Worm (Caenorhabditis elegans) whole organism, L4 larva: ENCODE data around the gene dpy-28.
A peak's percentile ranks its signal among the peaks of the same experiment; 100 is the strongest.

Source experiments
- F10B5.3 ChIP-seq: sonication (generic microtip); optimal IDR thresholded peaks from 2 replicates; lab custom pipeline; 2016; ENCODE audit warnings: mild to moderate bottlenecking, missing genetic modification characterization, missing compliant biosample characterization
- F37D6.2 ChIP-seq: sonication (generic microtip); optimal IDR thresholded peaks from 2 replicates; lab custom pipeline; 2016; ENCODE audit warnings: mild to moderate bottlenecking, missing genetic modification characterization, missing compliant biosample characterization
- F49E8.2 ChIP-seq: sonication (generic microtip); optimal IDR thresholded peaks from 2 replicates; lab custom pipeline; 2016; ENCODE audit warnings: missing compliant biosample characterization, mild to moderate bottlenecking, missing genetic modification characterization, borderline replicate concordance
- T26A8.4 ChIP-seq: fragments of 200-800 bp; sonication (Bioruptor generic); IDR thresholded peaks from 2 replicates; pipeline ENCODE4 v1.3.6; 2022; ENCODE audit warnings: missing genetic modification characterization, missing compliant biosample characterization
- Y105C5A.15 ChIP-seq: fragments of 200-800 bp; sonication (Bioruptor generic); IDR thresholded peaks from 2 replicates; pipeline ENCODE4 v1.3.6; 2022; ENCODE audit warnings: missing genetic modification characterization, missing compliant biosample characterization
- Y48G9A.11 ChIP-seq: fragments of 200-800 bp; sonication (Bioruptor generic); IDR thresholded peaks from 2 replicates; pipeline ENCODE4 v1.3.6; 2022; ENCODE audit warnings: missing genetic modification reagents, missing genetic modification characterization, missing compliant biosample characterization
- Y5F2A.4 ChIP-seq: fragments of 200-800 bp; sonication (Bioruptor generic); optimal IDR thresholded peaks from 2 replicates; lab custom pipeline; 2018; ENCODE audit warnings: mild to moderate bottlenecking, missing genetic modification characterization, missing compliant biosample characterization
- Y75B8A.6 ChIP-seq: fragments of 200-800 bp; sonication (Bioruptor generic); IDR thresholded peaks from 2 replicates; pipeline ENCODE4 v1.3.6; 2022; ENCODE audit warnings: missing genetic modification reagents, missing genetic modification characterization, missing compliant biosample characterization
- ZK337.2 ChIP-seq: fragments of 200-800 bp; sonication (Bioruptor generic); IDR thresholded peaks from 2 replicates; pipeline ENCODE4 v1.3.6; 2022; ENCODE audit warnings: missing genetic modification reagents, missing genetic modification characterization, missing compliant biosample characterization
- ZK546.5 ChIP-seq, 2 experiments: sonication (generic microtip); optimal IDR thresholded peaks; 2 replicates each; lab custom pipeline; 2017; ENCODE audit warnings: missing biosample characterization in 2 of 2, missing genetic modification characterization in 2 of 2
- aha-1 ChIP-seq: fragments of 150-350 bp; peaks from one replicate; lab custom pipeline; 2014; ENCODE audit warnings: missing biosample characterization, missing genetic modification characterization
- ama-1 ChIP-seq: fragments of 150-350 bp; optimal IDR thresholded peaks from 2 replicates; lab custom pipeline; 2014; ENCODE audit warnings: inconsistent platforms, mixed read lengths
- arid-1 ChIP-seq: fragments of 200-800 bp; sonication (Bioruptor generic); conservative IDR thresholded peaks from 2 replicates; pipeline ENCODE4 v1.3.6; 2022; ENCODE audit warnings: missing genetic modification reagents, missing genetic modification characterization, missing compliant biosample characterization
- attf-4 ChIP-seq: sonication (generic microtip); optimal IDR thresholded peaks from 3 replicates; lab custom pipeline; 2017; ENCODE audit warnings: missing biosample characterization, missing genetic modification characterization
- ceh-28 ChIP-seq: fragments of 150-350 bp; optimal IDR thresholded peaks from 2 replicates; lab custom pipeline; 2014; ENCODE audit warnings: missing biosample characterization, missing genetic modification reagents, missing genetic modification characterization
- ceh-32 ChIP-seq: sonication (generic microtip); optimal IDR thresholded peaks from 2 replicates; lab custom pipeline; 2016; ENCODE audit warnings: mild to moderate bottlenecking, missing genetic modification characterization, missing compliant biosample characterization; ENCODE audit not compliant: poor library complexity
- daf-12 ChIP-seq: fragments of 150-350 bp; optimal IDR thresholded peaks from 2 replicates; lab custom pipeline; 2014; ENCODE audit warnings: missing biosample characterization, missing genetic modification reagents, missing genetic modification characterization
- daf-19 ChIP-seq: fragments of 200-800 bp; sonication (Bioruptor generic); conservative IDR thresholded peaks from 2 replicates; pipeline ENCODE4 v1.3.6; 2022; ENCODE audit warnings: missing genetic modification characterization, missing compliant biosample characterization
- daf-8 ChIP-seq: fragments of 200-800 bp; sonication (Bioruptor generic); IDR thresholded peaks from 2 replicates; pipeline ENCODE4 v1.3.6; 2022; ENCODE audit warnings: missing genetic modification characterization, missing compliant biosample characterization
- dmd-6 ChIP-seq: fragments of 200-800 bp; sonication (Bioruptor generic); IDR thresholded peaks from 2 replicates; pipeline ENCODE4 v1.3.6; 2022; ENCODE audit warnings: missing genetic modification reagents, missing genetic modification characterization, missing compliant biosample characterization
- dpl-1 ChIP-seq: fragments of 150-350 bp; optimal IDR thresholded peaks from 2 replicates; lab custom pipeline; 2014; ENCODE audit warnings: missing biosample characterization, missing genetic modification reagents, missing genetic modification characterization
- duxl-1 ChIP-seq: sonication (generic microtip); optimal IDR thresholded peaks from 2 replicates; lab custom pipeline; 2016; ENCODE audit warnings: mild to moderate bottlenecking, missing genetic modification characterization, moderate library complexity, missing compliant biosample characterization; ENCODE audit not compliant: poor library complexity
- egl-27 ChIP-seq: sonication (generic microtip); optimal IDR thresholded peaks from 3 replicates; lab custom pipeline; 2017; ENCODE audit warnings: missing biosample characterization, missing genetic modification reagents, missing genetic modification characterization
- egl-43 ChIP-seq: fragments of 200-800 bp; sonication (Bioruptor generic); IDR thresholded peaks from 2 replicates; pipeline ENCODE4 v1.3.6; 2022; ENCODE audit warnings: missing genetic modification reagents, missing genetic modification characterization, missing compliant biosample characterization
- hlh-30 ChIP-seq: sonication (generic microtip); optimal IDR thresholded peaks from 2 replicates; lab custom pipeline; 2017; ENCODE audit warnings: antibody characterized with exemption, mild to moderate bottlenecking, missing genetic modification characterization, missing compliant biosample characterization; ENCODE audit not compliant: insufficient read depth
- hmg-1.1 ChIP-seq: fragments of 200-800 bp; sonication (Bioruptor generic); IDR thresholded peaks from 2 replicates; pipeline ENCODE4 v1.3.6; 2022; ENCODE audit warnings: missing genetic modification reagents, missing genetic modification characterization, missing compliant biosample characterization
- lim-7 ChIP-seq: fragments of 200-800 bp; sonication (Bioruptor generic); IDR thresholded peaks from 2 replicates; pipeline ENCODE4 v1.3.6; 2022; ENCODE audit warnings: missing genetic modification characterization, missing compliant biosample characterization
- lin-13 ChIP-seq: fragments of 150-350 bp; optimal IDR thresholded peaks from 2 replicates; lab custom pipeline; 2014; ENCODE audit warnings: missing biosample characterization, missing genetic modification reagents, missing genetic modification characterization
- lin-15B ChIP-seq: fragments of 150-350 bp; sonication (generic microtip); optimal IDR thresholded peaks from 3 replicates; lab custom pipeline; 2014; ENCODE audit warnings: missing biosample characterization, missing genetic modification characterization
- lin-38 ChIP-seq: fragments of 200-800 bp; sonication (Bioruptor generic); IDR thresholded peaks from 2 replicates; pipeline ENCODE4 v1.3.6; 2022; ENCODE audit warnings: missing genetic modification reagents, missing genetic modification characterization, missing compliant biosample characterization
- lsy-2 ChIP-seq, 2 experiments: fragments of 150-350 bp in 1 of 2; sonication (generic microtip) in 1 of 2; optimal IDR thresholded peaks; 2 replicates each; lab custom pipeline; 2014 to 2017; ENCODE audit warnings: missing biosample characterization in 2 of 2, missing genetic modification characterization in 2 of 2
- mdt-29 ChIP-seq: fragments of 200-800 bp; sonication (Bioruptor generic); IDR thresholded peaks from 2 replicates; pipeline ENCODE4 v1.3.6; 2022; ENCODE audit warnings: missing genetic modification reagents, missing genetic modification characterization, missing compliant biosample characterization
- mes-2 ChIP-seq: sonication (generic microtip); optimal IDR thresholded peaks from 2 replicates; lab custom pipeline; 2016; ENCODE audit warnings: missing genotype, mild to moderate bottlenecking, missing genetic modification characterization, missing compliant biosample characterization; ENCODE audit not compliant: poor library complexity, severe bottlenecking
- mxl-3 ChIP-seq: fragments of 200-800 bp; sonication (Bioruptor generic); optimal IDR thresholded peaks from 2 replicates; lab custom pipeline; 2018; ENCODE audit warnings: mild to moderate bottlenecking, missing genetic modification characterization, missing compliant biosample characterization
- nhr-111 ChIP-seq: fragments of 200-800 bp; sonication (Bioruptor generic); optimal IDR thresholded peaks from 2 replicates; lab custom pipeline; 2018; ENCODE audit warnings: mild to moderate bottlenecking, missing genetic modification characterization, missing compliant biosample characterization
- nhr-25 ChIP-seq: sonication (generic microtip); optimal IDR thresholded peaks from 2 replicates; lab custom pipeline; 2017; ENCODE audit warnings: missing genetic modification characterization, mild to moderate bottlenecking, missing compliant biosample characterization, antibody characterized with exemption, moderate library complexity, borderline replicate concordance; ENCODE audit not compliant: insufficient read depth
- nhr-41 ChIP-seq: fragments of 200-800 bp; sonication (Bioruptor generic); IDR thresholded peaks from 2 replicates; pipeline ENCODE4 v1.3.6; 2022; ENCODE audit warnings: missing genetic modification reagents, missing genetic modification characterization, missing compliant biosample characterization
- nhr-42 ChIP-seq: fragments of 200-800 bp; sonication (Bioruptor generic); IDR thresholded peaks from 2 replicates; pipeline ENCODE4 v1.3.6; 2022; ENCODE audit warnings: missing genetic modification characterization, missing compliant biosample characterization
- nhr-48 ChIP-seq: sonication (generic microtip); optimal IDR thresholded peaks from 2 replicates; lab custom pipeline; 2016; ENCODE audit warnings: mild to moderate bottlenecking, missing genetic modification characterization, missing compliant biosample characterization
- nhr-77 ChIP-seq: fragments of 150-350 bp; optimal IDR thresholded peaks from 2 replicates; lab custom pipeline; 2014; ENCODE audit warnings: missing biosample characterization, missing genetic modification characterization
- pha-4 ChIP-seq, 2 experiments: fragments of 150-350 bp in 1 of 2; fragments of 200-800 bp in 1 of 2; sonication (Bioruptor generic) in 1 of 2; IDR thresholded peaks in 1 of 2; optimal IDR thresholded peaks in 1 of 2; 2 replicates each; pipeline versions ENCODE4 v1.3.6 to Lab custom; 2014 to 2022; ENCODE audit warnings: missing genetic modification characterization in 2 of 2, missing genetic modification reagents in 2 of 2, missing biosample characterization in 1 of 2, missing compliant biosample characterization in 1 of 2
- rbr-2 ChIP-seq: sonication (generic microtip); optimal IDR thresholded peaks from 2 replicates; lab custom pipeline; 2016; ENCODE audit warnings: missing genotype, missing genetic modification characterization, missing compliant biosample characterization
- unc-39 ChIP-seq: sonication (generic microtip); optimal IDR thresholded peaks from 2 replicates; lab custom pipeline; 2017; ENCODE audit warnings: missing biosample characterization, missing genetic modification characterization
- vab-7 ChIP-seq: fragments of 200-800 bp; sonication (Bioruptor generic); IDR thresholded peaks from 2 replicates; pipeline ENCODE4 v1.3.6; 2022; ENCODE audit warnings: missing genetic modification reagents, missing genetic modification characterization, missing compliant biosample characterization
- zfp-3 ChIP-seq: fragments of 200-800 bp; sonication (Bioruptor generic); conservative IDR thresholded peaks from 2 replicates; pipeline ENCODE4 v1.3.6; 2022; ENCODE audit warnings: missing genetic modification reagents, missing genetic modification characterization, missing compliant biosample characterization
- zip-2 ChIP-seq: fragments of 150-350 bp; optimal IDR thresholded peaks from 2 replicates; lab custom pipeline; 2014; ENCODE audit warnings: missing biosample characterization, missing genetic modification characterization

The dpy-28 gene

DNA sequence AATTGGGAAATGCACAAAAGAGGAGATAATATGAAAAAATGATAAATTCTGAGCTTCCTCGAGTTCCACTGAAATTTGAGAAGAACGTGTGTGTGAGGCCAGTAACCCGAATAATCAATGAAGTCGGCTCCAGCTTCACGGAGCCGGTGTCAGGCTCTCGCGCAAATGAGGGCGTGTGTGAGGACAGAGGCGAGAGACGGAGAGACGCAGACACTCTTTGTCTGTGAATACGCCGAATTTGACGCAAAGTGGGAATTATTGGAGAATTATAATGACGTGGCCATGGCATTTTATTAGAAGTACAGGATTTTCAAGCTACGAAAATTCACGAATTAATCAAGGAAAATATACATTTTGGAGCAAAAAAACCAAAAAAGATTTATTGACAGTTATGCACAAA lies 23.0 kb upstream of the dpy-28 start (continued):
- TF ChIP-seq daf-12 (tag; lab: Kevin White, UChicago): no peak
- TF ChIP-seq mxl-3 (GFP tag; lab: Kevin White, UChicago): peak; percentile 12
- TF ChIP-seq hlh-30 (tag; lab: Kevin White, UChicago): peak; percentile 69
- no peak for TF ChIP-seq ceh-32 (tag; lab: Kevin White, UChicago)
- TF ChIP-seq dpl-1 (GFP tag; lab: Kevin White, UChicago): peak; percentile 60
- TF ChIP-seq nhr-48 (tag; lab: Kevin White, UChicago): peak; percentile 7
- TF ChIP-seq mes-2 (tag; lab: Kevin White, UChicago): peak; percentile 66
- TF ChIP-seq zfp-3: 0 out of 2 replicates have a peak, but pooled peaks have one; percentile 49
- peak in 1 of 2 experiments; percentile 72 for TF ChIP-seq lsy-2 (tag; optimal IDR thresholded peaks at IDR 0.05; lab: Kevin White, UChicago)
- TF ChIP-seq dmd-6 (GFP tag; lab: Robert Waterston, UW): 0 out of 2 replicates have a peak, but pooled peaks have one; percentile 14
- TF ChIP-seq ZK337.2 (GFP tag; lab: Robert Waterston, UW): no peak
- TF ChIP-seq duxl-1 (tag; lab: Kevin White, UChicago): no peak

DNA sequence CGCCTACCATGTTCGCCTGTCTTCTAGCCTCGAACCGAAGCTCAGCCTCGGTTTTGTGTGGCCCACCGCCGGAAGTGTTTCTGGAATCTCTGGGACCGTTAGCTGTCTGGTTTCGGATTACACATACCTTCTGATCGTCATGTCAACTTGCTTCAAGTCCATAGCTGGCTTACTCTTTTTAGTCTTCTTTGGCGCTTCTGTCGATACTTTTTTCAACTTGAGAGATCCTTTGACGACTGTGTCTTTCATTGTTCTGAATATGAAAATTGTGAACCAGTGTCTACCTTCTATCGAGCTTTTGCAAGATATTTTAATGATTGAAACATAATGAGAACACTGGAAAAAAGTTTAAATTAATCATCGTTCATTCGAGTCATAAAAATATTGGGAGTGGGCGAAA lies 22.4 kb upstream of the dpy-28 start, which contains the start of gene K01G5.8:
TSS of gene K01G5.8 (minus strand) at position 255 of the 400 bp plus-strand sequence.
- TF ChIP-seq lin-13 (GFP tag; lab: Kevin White, UChicago) (no peak), nhr-42 (GFP tag; lab: Robert Waterston, UW) (0 out of 2 replicates have a peak, but pooled peaks have one; percentile 48), F49E8.2 (tag; lab: Kevin White, UChicago) (peak; percentile 8), unc-39 (tag; lab: Kevin White, UChicago) (no peak), ama-1 (peak; percentile 41), pha-4 (GFP tag; IDR thresholded peaks at IDR 0.05; lab: Robert Waterston, UW) (0 out of 2 replicates have a peak, but pooled peaks have one; percentile 12), pha-4 (tag; optimal IDR thresholded peaks at IDR 0.05; lab: Kevin White, UChicago) (no peak), daf-8 (GFP tag; lab: Robert Waterston, UW) (no peak), lin-38 (GFP tag; lab: Robert Waterston, UW) (peak; percentile 63), Y75B8A.6 (GFP tag; lab: Robert Waterston, UW) (0 out of 2 replicates have a peak, but pooled peaks have one; percentile 39), vab-7 (no peak), zip-2 (no peak), lim-7 (GFP tag; lab: Robert Waterston, UW) (0 out of 2 replicates have a peak, but pooled peaks have one; percentile 5), attf-4 (tag; lab: Kevin White, UChicago) (no peak), ZK546.5 (tag; optimal IDR thresholded peaks at IDR 0.05; lab: Kevin White, UChicago) (no peak), egl-43 (GFP tag; lab: Robert Waterston, UW) (no peak), daf-19 (GFP tag; lab: Robert Waterston, UW) (no peak)

DNA sequence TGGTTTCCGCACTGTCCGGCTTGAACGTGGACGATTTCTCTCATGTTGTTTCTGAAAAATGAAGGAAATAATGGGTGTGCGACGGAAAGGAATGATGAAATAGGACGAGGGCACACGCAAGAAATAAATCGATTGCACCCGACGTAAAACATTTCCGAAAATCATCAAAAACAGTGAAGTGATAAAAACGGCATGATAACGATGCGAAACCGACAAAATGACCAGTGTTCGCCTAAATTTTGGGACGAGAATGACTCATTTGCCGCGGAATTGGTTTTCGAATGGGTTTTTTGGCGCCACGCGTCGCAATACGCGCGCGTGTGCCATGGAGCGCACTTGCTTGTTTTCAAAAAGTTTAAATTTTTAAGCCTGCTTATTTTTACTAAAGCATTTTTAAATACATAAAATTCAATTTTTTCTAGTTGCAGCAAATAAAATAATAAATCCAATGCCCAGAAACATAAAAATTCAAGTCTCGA lies 20.5 kb upstream of the dpy-28 start, which contains the start of the genes tbb-1 and rib-2:
TSS of gene tbb-1 (minus strand) at position 51 of the 479 bp plus-strand sequence.
TSS of gene rib-2 (plus strand) at position 429 of the 479 bp plus-strand sequence.
- peak; percentile 24 for TF ChIP-seq lin-15B
- peak; percentile 58 for TF ChIP-seq rbr-2 (tag; lab: Kevin White, UChicago)
- TF ChIP-seq lim-7 (GFP tag; lab: Robert Waterston, UW): no peak
- TF ChIP-seq Y48G9A.11 (GFP tag; lab: Robert Waterston, UW): peak; percentile 88
- no peak for TF ChIP-seq Y105C5A.15
- peak; percentile 71 for TF ChIP-seq nhr-25
- TF ChIP-seq Y5F2A.4 (GFP tag; lab: Kevin White, UChicago): no peak
- TF ChIP-seq mdt-29 (GFP tag; lab: Robert Waterston, UW): 0 out of 2 replicates have a peak, but pooled peaks have one; percentile 39
- peak; percentile 65 for TF ChIP-seq T26A8.4 (GFP tag; lab: Robert Waterston, UW)
- TF ChIP-seq aha-1 (tag; lab: Kevin White, UChicago): peak; percentile 89
- no peak for TF ChIP-seq F37D6.2
- TF ChIP-seq nhr-41 (GFP tag; lab: Robert Waterston, UW): peak; percentile 68; the same call in 1 of the 2 replicates
- no peak for TF ChIP-seq ceh-28 (tag; lab: Kevin White, UChicago)
- TF ChIP-seq hmg-1.1 (GFP tag; lab: Robert Waterston, UW): no peak
- TF ChIP-seq arid-1 (GFP tag; lab: Robert Waterston, UW): peak; percentile 77
- no peak for TF ChIP-seq ceh-32 (tag; lab: Kevin White, UChicago)
- no peak for TF ChIP-seq F10B5.3 (tag; lab: Kevin White, UChicago)
- TF ChIP-seq nhr-111: no peak
- TF ChIP-seq lin-13 (GFP tag; lab: Kevin White, UChicago): peak; percentile 93
- TF ChIP-seq nhr-77 (tag; lab: Kevin White, UChicago): peak; percentile 92
- TF ChIP-seq egl-27 (tag; lab: Kevin White, UChicago): no peak
- no peak for TF ChIP-seq vab-7
